Fruit fly (Drosophila melanogaster) whole organism, prepupa: ENCODE results near the gene Tomosyn.

ENCODE experiments used
- Blimp-1 ChIP-seq: fragments of 200-800 bp; sonication (Bioruptor generic); optimal IDR thresholded peaks from 3 replicates; lab custom pipeline; 2017; ENCODE audit warnings: missing biosample characterization, missing genetic modification characterization, mild to moderate bottlenecking, moderate library complexity, missing genetic modification reagents
- CG10631 ChIP-seq: fragments of 200-800 bp; sonication (Bioruptor generic); optimal IDR thresholded peaks from 2 replicates; lab custom pipeline; 2016; ENCODE audit warnings: missing biosample characterization, missing genetic modification characterization
- CG10669 ChIP-seq: fragments of 200-800 bp; sonication (Bioruptor generic); optimal IDR thresholded peaks from 3 replicates; lab custom pipeline; 2018; ENCODE audit warnings: missing biosample characterization, mild to moderate bottlenecking, missing genetic modification characterization, moderate library complexity
- CG11762 ChIP-seq: fragments of 200-800 bp; sonication (Bioruptor generic); optimal IDR thresholded peaks from 3 replicates; lab custom pipeline; 2016; ENCODE audit warnings: missing biosample characterization, missing genetic modification characterization; ENCODE audit not compliant: insufficient read depth
- CG11902 ChIP-seq: fragments of 200-800 bp; sonication (Bioruptor generic); optimal IDR thresholded peaks from 3 replicates; lab custom pipeline; 2016; ENCODE audit warnings: missing biosample characterization, missing genetic modification characterization
- CG15336 ChIP-seq: fragments of 200-800 bp; sonication (Bioruptor generic); IDR thresholded peaks from 2 replicates; pipeline ENCODE4 v1.3.6; 2022; ENCODE audit warnings: missing biosample characterization, missing genetic modification characterization
- CG16779 ChIP-seq: fragments of 200-800 bp; sonication (Bioruptor generic); optimal IDR thresholded peaks from 3 replicates; lab custom pipeline; 2017; ENCODE audit warnings: missing biosample characterization, mild to moderate bottlenecking, missing genetic modification characterization
- CG3032 ChIP-seq: fragments of 200-800 bp; optimal IDR thresholded peaks from 2 replicates; lab custom pipeline; 2019; ENCODE audit warnings: missing biosample characterization, mild to moderate bottlenecking, missing genetic modification characterization, moderate library complexity
- CG32006 ChIP-seq: fragments of 200-800 bp; sonication (Bioruptor generic); optimal IDR thresholded peaks from 3 replicates; lab custom pipeline; 2017; ENCODE audit warnings: missing biosample characterization, mild to moderate bottlenecking, missing genetic modification characterization
- CG34406 ChIP-seq: fragments of 200-800 bp; sonication (Bioruptor generic); optimal IDR thresholded peaks from 3 replicates; lab custom pipeline; 2016; ENCODE audit warnings: missing biosample characterization, missing genetic modification characterization
- CG3919 ChIP-seq: fragments of 200-800 bp; sonication (Bioruptor generic); optimal IDR thresholded peaks from 3 replicates; lab custom pipeline; 2016; ENCODE audit warnings: missing biosample characterization, missing genetic modification characterization
- CG4318 ChIP-seq: fragments of 200-800 bp; sonication (Bioruptor generic); optimal IDR thresholded peaks from 3 replicates; lab custom pipeline; 2017; ENCODE audit warnings: missing biosample characterization, mild to moderate bottlenecking, missing genetic modification characterization
- CG6276 ChIP-seq: fragments of 200-800 bp; sonication (Bioruptor generic); optimal IDR thresholded peaks from 2 replicates; lab custom pipeline; 2017; ENCODE audit warnings: missing biosample characterization, mild to moderate bottlenecking, missing genetic modification characterization
- CG6792 ChIP-seq: fragments of 200-800 bp; sonication (Bioruptor generic); optimal IDR thresholded peaks from 3 replicates; lab custom pipeline; 2016; ENCODE audit warnings: missing biosample characterization, missing genetic modification characterization
- CG6808 ChIP-seq: fragments of 200-800 bp; sonication (Bioruptor generic); optimal IDR thresholded peaks from 3 replicates; lab custom pipeline; 2017; ENCODE audit warnings: missing biosample characterization, missing genetic modification characterization, mild to moderate bottlenecking, moderate library complexity, missing genetic modification reagents
- CG6854 ChIP-seq: fragments of 200-800 bp; sonication (Bioruptor generic); optimal IDR thresholded peaks from 2 replicates; lab custom pipeline; 2017; ENCODE audit warnings: missing biosample characterization, mild to moderate bottlenecking, missing genetic modification characterization
- CG8119 ChIP-seq: fragments of 200-800 bp; sonication (Bioruptor generic); IDR thresholded peaks from 3 replicates; pipeline ENCODE4 v1.3.6; 2022; ENCODE audit warnings: missing biosample characterization, missing genetic modification characterization
- CG8319 ChIP-seq: fragments of 200-800 bp; sonication (Bioruptor generic); optimal IDR thresholded peaks from 3 replicates; lab custom pipeline; 2016; ENCODE audit warnings: missing biosample characterization, missing genetic modification characterization
- CG8632 ChIP-seq: fragments of 200-800 bp; sonication (Bioruptor generic); optimal IDR thresholded peaks from 3 replicates; lab custom pipeline; 2016; ENCODE audit warnings: missing biosample characterization, missing genetic modification characterization
- CG9139 ChIP-seq: fragments of 200-800 bp; sonication (Bioruptor generic); optimal IDR thresholded peaks from 3 replicates; lab custom pipeline; 2017; ENCODE audit warnings: missing biosample characterization, mild to moderate bottlenecking, missing genetic modification characterization
- Eip75B ChIP-seq: fragments of 200-800 bp; sonication (Bioruptor generic); optimal IDR thresholded peaks from 3 replicates; lab custom pipeline; 2016; ENCODE audit warnings: missing biosample characterization, missing genetic modification characterization
- Eip78C ChIP-seq: fragments of 200-800 bp; sonication (Bioruptor generic); peaks from one replicate; lab custom pipeline; 2016; ENCODE audit warnings: missing biosample characterization, missing genetic modification characterization
- Eip93F ChIP-seq: fragments of 200-800 bp; sonication (Bioruptor generic); optimal IDR thresholded peaks from 2 replicates; lab custom pipeline; 2016; ENCODE audit warnings: missing biosample characterization, mild to moderate bottlenecking, missing genetic modification characterization
- Ets21C ChIP-seq: fragments of 200-800 bp; sonication (Bioruptor generic); optimal IDR thresholded peaks from 3 replicates; lab custom pipeline; 2016; ENCODE audit warnings: missing biosample characterization, missing genetic modification characterization
- Gug ChIP-seq: fragments of 200-800 bp; sonication (Bioruptor generic); IDR thresholded peaks from 2 replicates; pipeline ENCODE4 v1.3.6; 2022; ENCODE audit warnings: missing biosample characterization, missing genetic modification characterization
- Hr38 ChIP-seq: sonication (Bioruptor generic); optimal IDR thresholded peaks from 2 replicates; lab custom pipeline; 2016; ENCODE audit warnings: missing biosample characterization, missing genetic modification characterization
- Hr39 ChIP-seq: fragments of 200-800 bp; sonication (Bioruptor generic); optimal IDR thresholded peaks from 2 replicates; lab custom pipeline; 2016; ENCODE audit warnings: missing biosample characterization, missing genetic modification characterization
- Met ChIP-seq: fragments of 200-800 bp; sonication (Bioruptor generic); optimal IDR thresholded peaks from 3 replicates; lab custom pipeline; 2016; ENCODE audit warnings: missing biosample characterization, missing genetic modification characterization
- Smox ChIP-seq: fragments of 200-800 bp; sonication (Bioruptor generic); optimal IDR thresholded peaks from 3 replicates; lab custom pipeline; 2016; ENCODE audit warnings: missing biosample characterization, missing genetic modification characterization
- Sox102F ChIP-seq: fragments of 200-800 bp; sonication (Bioruptor generic); optimal IDR thresholded peaks from 2 replicates; lab custom pipeline; 2016; ENCODE audit warnings: missing biosample characterization, mild to moderate bottlenecking, missing genetic modification characterization
- achi ChIP-seq: fragments of 200-800 bp; sonication (Bioruptor generic); optimal IDR thresholded peaks from 3 replicates; lab custom pipeline; 2016; ENCODE audit warnings: missing biosample characterization, missing genetic modification characterization
- acj6 ChIP-seq: fragments of 200-800 bp; sonication (Bioruptor generic); optimal IDR thresholded peaks from 3 replicates; lab custom pipeline; 2016; ENCODE audit warnings: missing biosample characterization, missing genetic modification characterization
- cyc ChIP-seq: fragments of 200-800 bp; sonication (Bioruptor generic); optimal IDR thresholded peaks from 3 replicates; lab custom pipeline; 2016; ENCODE audit warnings: missing biosample characterization, missing genetic modification characterization
- dsx ChIP-seq: fragments of 200-800 bp; optimal IDR thresholded peaks from 3 replicates; lab custom pipeline; 2019; ENCODE audit warnings: missing biosample characterization, mild to moderate bottlenecking, missing genetic modification characterization, moderate library complexity; ENCODE audit not compliant: poor library complexity, severe bottlenecking
- esn ChIP-seq: fragments of 200-800 bp; sonication (Bioruptor generic); optimal IDR thresholded peaks from 2 replicates; lab custom pipeline; 2016; ENCODE audit warnings: missing biosample characterization, mild to moderate bottlenecking, missing genetic modification characterization, moderate library complexity
- fd59A ChIP-seq: fragments of 200-800 bp; sonication (Bioruptor generic); optimal IDR thresholded peaks from 2 replicates; lab custom pipeline; 2017; ENCODE audit warnings: missing biosample characterization, mild to moderate bottlenecking, missing genetic modification characterization, missing genetic modification reagents
- fd85E ChIP-seq: fragments of 200-800 bp; sonication (Bioruptor generic); optimal IDR thresholded peaks from 3 replicates; lab custom pipeline; 2016; ENCODE audit warnings: missing biosample characterization, missing genetic modification characterization
- fkh ChIP-seq: fragments of 200-800 bp; sonication (Bioruptor generic); optimal IDR thresholded peaks from 3 replicates; lab custom pipeline; 2017; ENCODE audit warnings: missing biosample characterization, mild to moderate bottlenecking, missing genetic modification characterization, moderate library complexity
- net ChIP-seq: fragments of 200-800 bp; sonication (Bioruptor generic); optimal IDR thresholded peaks from 3 replicates; lab custom pipeline; 2016; ENCODE audit warnings: missing biosample characterization, missing genetic modification characterization
- pdm3 ChIP-seq: fragments of 200-800 bp; sonication (Bioruptor generic); optimal IDR thresholded peaks from 3 replicates; lab custom pipeline; 2016; ENCODE audit warnings: missing biosample characterization, missing genetic modification characterization
- salr ChIP-seq, 2 experiments: fragments of 200-800 bp; sonication (Bioruptor generic); optimal IDR thresholded peaks; 3 replicates each; lab custom pipeline; 2016 to 2018; ENCODE audit warnings: missing biosample characterization in 2 of 2, missing genetic modification characterization in 2 of 2, mild to moderate bottlenecking in 1 of 2
- spab ChIP-seq: fragments of 200-800 bp; sonication (Bioruptor generic); optimal IDR thresholded peaks from 2 replicates; lab custom pipeline; 2017; ENCODE audit warnings: missing biosample characterization, mild to moderate bottlenecking, missing genetic modification characterization, missing genetic modification reagents
- ss ChIP-seq, 2 experiments: fragments of 200-800 bp; sonication (Bioruptor generic); optimal IDR thresholded peaks; 2 replicates in 1 of 2; 3 replicates in 1 of 2; lab custom pipeline; 2017 to 2018; ENCODE audit warnings: mild to moderate bottlenecking in 2 of 2, missing biosample characterization in 2 of 2, missing genetic modification characterization in 2 of 2, moderate library complexity in 1 of 2
- svp ChIP-seq: fragments of 200-800 bp; sonication (Bioruptor generic); peaks from one replicate; lab custom pipeline; 2016; ENCODE audit warnings: missing biosample characterization, missing genetic modification characterization
- topi ChIP-seq: fragments of 200-800 bp; sonication (Bioruptor generic); optimal IDR thresholded peaks from 3 replicates; lab custom pipeline; 2016; ENCODE audit warnings: missing biosample characterization, missing genetic modification characterization
- vri ChIP-seq: fragments of 200-800 bp; sonication (Bioruptor generic); optimal IDR thresholded peaks from 3 replicates; lab custom pipeline; 2016; ENCODE audit warnings: missing biosample characterization, mild to moderate bottlenecking, missing genetic modification characterization

The Tomosyn gene

dm6 chrX:12664117-12664783 lies 32.8 kb downstream of the Tomosyn start:
- no peak for TF ChIP-seq fd85E (GFP tag; lab: Kevin White, UChicago)
- TF ChIP-seq CG8632 (GFP tag; lab: Kevin White, UChicago): peak; percentile 5
- no peak for TF ChIP-seq net (GFP tag; lab: Kevin White, UChicago)
- peak; percentile 84 for TF ChIP-seq svp (GFP tag; lab: Kevin White, UChicago)
- peak; percentile 50 for TF ChIP-seq Eip78C
- no peak for TF ChIP-seq CG11762 (GFP tag; lab: Kevin White, UChicago)
- TF ChIP-seq, all 60 proteins: peak for 3

DNA sequence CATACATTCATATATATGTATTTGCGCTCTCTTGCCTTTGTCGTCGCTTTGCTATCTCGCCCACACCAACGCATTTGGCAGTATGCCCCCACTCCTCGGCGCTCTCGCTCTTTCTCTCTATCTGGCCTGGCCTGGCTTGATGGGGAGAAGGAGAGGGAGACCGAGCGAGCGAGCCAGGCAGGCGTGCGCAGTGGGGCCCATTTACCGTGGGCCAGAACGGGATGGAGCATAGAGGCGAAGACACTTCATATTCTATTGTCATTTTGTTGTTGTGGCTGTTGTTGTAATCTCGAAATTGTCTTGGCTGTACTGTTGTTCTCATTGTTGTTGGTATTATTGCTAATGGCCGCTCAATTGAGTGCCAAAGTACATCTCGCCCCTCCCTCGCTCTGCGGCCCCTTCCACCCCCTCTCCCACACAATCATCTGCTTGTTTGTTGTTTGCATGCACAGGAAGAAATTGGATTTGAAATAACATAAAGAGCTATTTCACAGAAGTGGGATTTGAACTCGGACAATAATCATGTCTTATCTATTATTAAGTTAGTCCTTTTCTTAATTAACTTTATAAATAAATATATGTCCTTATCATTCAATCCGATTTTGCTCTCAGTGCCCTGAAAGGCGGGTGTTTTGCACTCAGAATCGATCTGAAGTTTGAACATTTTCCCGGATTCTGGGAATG lies 33.8 kb downstream of the Tomosyn start:
- TF ChIP-seq CG9139 (GFP tag; lab: Kevin White, UChicago) (peak; percentile 61), Sox102F (GFP tag; lab: Kevin White, UChicago) (peak; percentile 80), fd59A (GFP tag; lab: Kevin White, UChicago) (peak; percentile 79), esn (GFP tag; lab: Kevin White, UChicago) (peak; percentile 88), Smox (peak; percentile 81), CG16779 (tag; lab: Kevin White, UChicago) (peak; percentile 74), Hr38 (GFP tag; lab: Kevin White, UChicago) (no peak), spab (GFP tag; lab: Kevin White, UChicago) (peak; percentile 82), Eip93F (GFP tag; lab: Kevin White, UChicago) (peak; percentile 23), Hr39 (peak; percentile 78), CG6808 (GFP tag; lab: Kevin White, UChicago) (peak; percentile 87), CG15336 (GFP tag; lab: Robert Waterston, UW) (peak; percentile 94), vri (GFP tag; lab: Kevin White, UChicago) (peak; percentile 79), salr (GFP tag; optimal IDR thresholded peaks at IDR 0.05; lab: Kevin White, UChicago) (peak; percentile 64 to 86), CG11902 (GFP tag; lab: Kevin White, UChicago) (peak; percentile 73), CG8632 (GFP tag; lab: Kevin White, UChicago) (peak; percentile 86), Blimp-1 (GFP tag; lab: Kevin White, UChicago) (peak; percentile 73), CG10631 (GFP tag; lab: Kevin White, UChicago) (peak; percentile 93), CG10669 (GFP tag; lab: Kevin White, UChicago) (peak; percentile 90), Gug (peak; percentile 95), CG6276 (GFP tag; lab: Kevin White, UChicago) (peak; percentile 86), CG8319 (GFP tag; lab: Kevin White, UChicago) (peak; percentile 63), acj6 (GFP tag; lab: Kevin White, UChicago) (peak; percentile 89), Met (peak; percentile 83), CG11762 (GFP tag; lab: Kevin White, UChicago) (peak; percentile 78), CG3919 (GFP tag; lab: Kevin White, UChicago) (peak; percentile 88), fkh (peak; percentile 96), CG32006 (GFP tag; lab: Kevin White, UChicago) (peak; percentile 94), CG3032 (peak; percentile 87), dsx (GFP tag; lab: Kevin White, UChicago) (peak; percentile 74), pdm3 (peak; percentile 84), svp (GFP tag; lab: Kevin White, UChicago) (peak; percentile 87), topi (GFP tag; lab: Kevin White, UChicago) (peak; percentile 89), CG6854 (GFP tag; lab: Kevin White, UChicago) (peak; percentile 36), Eip75B (GFP tag; lab: Kevin White, UChicago) (peak; percentile 71), cyc (peak; percentile 82), Eip78C (peak; percentile 94), CG4318 (GFP tag; lab: Kevin White, UChicago) (peak; percentile 83), CG6792 (GFP tag; lab: Kevin White, UChicago) (peak; percentile 84), ss (GFP tag; optimal IDR thresholded peaks at IDR 0.05; lab: Kevin White, UChicago) (peak; percentile 72 to 86), fd85E (GFP tag; lab: Kevin White, UChicago) (peak; percentile 4), CG8119 (peak; percentile 93), Ets21C (GFP tag; lab: Kevin White, UChicago) (peak; percentile 69), achi (GFP tag; lab: Kevin White, UChicago) (peak; percentile 88), CG34406 (GFP tag; lab: Kevin White, UChicago) (peak; percentile 83)
